Worm (Caenorhabditis elegans) whole organism, young adult: Measurements from ENCODE around the gene F11E6.11.
A peak's percentile ranks its signal among the peaks of the same experiment; 100 is the strongest.

ENCODE experiments used
- B0035.1 ChIP-seq: sonication (generic microtip); optimal IDR thresholded peaks from 2 replicates; lab custom pipeline; 2016; ENCODE audit warnings: missing genetic modification characterization, mild to moderate bottlenecking, missing compliant biosample characterization, missing genotype, missing genetic modification reagents
- B0261.1 ChIP-seq: sonication (generic microtip); optimal IDR thresholded peaks from 2 replicates; lab custom pipeline; 2016; ENCODE audit warnings: mild to moderate bottlenecking, missing genetic modification characterization, moderate library complexity, missing compliant biosample characterization
- F10E7.11 ChIP-seq: sonication (generic microtip); optimal IDR thresholded peaks from 2 replicates; lab custom pipeline; 2017; ENCODE audit warnings: mild to moderate bottlenecking, missing genetic modification characterization, moderate library complexity, missing compliant biosample characterization
- F49E8.2 ChIP-seq: sonication (generic microtip); optimal IDR thresholded peaks from 3 replicates; lab custom pipeline; 2017; ENCODE audit warnings: missing genetic modification characterization, mild to moderate bottlenecking, missing compliant biosample characterization, antibody characterized with exemption, moderate library complexity; ENCODE audit not compliant: insufficient read depth
- F57A8.1 ChIP-seq: fragments of 200-800 bp; sonication (Bioruptor generic); optimal IDR thresholded peaks from 2 replicates; lab custom pipeline; 2018; ENCODE audit warnings: mild to moderate bottlenecking, missing genetic modification characterization, moderate library complexity, missing compliant biosample characterization
- F57C9.4 ChIP-seq: sonication (generic microtip); optimal IDR thresholded peaks from 2 replicates; lab custom pipeline; 2017; ENCODE audit warnings: mild to moderate bottlenecking, missing genetic modification characterization, missing compliant biosample characterization
- K12H6.12 ChIP-seq: fragments of 200-800 bp; sonication (Bioruptor generic); optimal IDR thresholded peaks from 2 replicates; lab custom pipeline; 2018; ENCODE audit warnings: mild to moderate bottlenecking, missing genetic modification characterization, missing compliant biosample characterization
- Y79H2A.3 ChIP-seq: fragments of 200-800 bp; sonication (Bioruptor generic); conservative IDR thresholded peaks from 2 replicates; pipeline ENCODE4 v1.3.6; 2022; ENCODE audit warnings: missing genetic modification reagents, missing genetic modification characterization, missing compliant biosample characterization
- Y95B8A.8 ChIP-seq: fragments of 200-800 bp; sonication (Bioruptor generic); IDR thresholded peaks from 2 replicates; pipeline ENCODE4 v1.3.6; 2022; ENCODE audit warnings: missing genetic modification reagents, missing genetic modification characterization, missing compliant biosample characterization
- ZK185.1 ChIP-seq: sonication (generic microtip); optimal IDR thresholded peaks from 2 replicates; lab custom pipeline; 2016; ENCODE audit warnings: mild to moderate bottlenecking, missing genetic modification characterization, missing compliant biosample characterization; ENCODE audit not compliant: poor library complexity, severe bottlenecking
- akir-1 ChIP-seq: fragments of 200-800 bp; sonication (Bioruptor generic); optimal IDR thresholded peaks from 2 replicates; lab custom pipeline; 2018; ENCODE audit warnings: mild to moderate bottlenecking, missing genetic modification characterization, moderate library complexity, missing compliant biosample characterization
- atf-7 ChIP-seq: sonication (generic microtip); optimal IDR thresholded peaks from 2 replicates; lab custom pipeline; 2017; ENCODE audit warnings: mild to moderate bottlenecking, missing genetic modification characterization, missing compliant biosample characterization
- attf-3 ChIP-seq: fragments of 200-800 bp; sonication (Bioruptor generic); conservative IDR thresholded peaks from 2 replicates; pipeline ENCODE4 v1.3.6; 2022; ENCODE audit warnings: missing genetic modification reagents, missing genetic modification characterization, missing compliant biosample characterization
- ceh-100 ChIP-seq: fragments of 200-800 bp; sonication (Bioruptor generic); IDR thresholded peaks from 2 replicates; pipeline ENCODE4 v1.3.6; 2022; ENCODE audit warnings: missing genetic modification reagents, missing genetic modification characterization, missing compliant biosample characterization
- ceh-27 ChIP-seq: fragments of 200-800 bp; sonication (Bioruptor generic); optimal IDR thresholded peaks from 2 replicates; lab custom pipeline; 2018; ENCODE audit warnings: mild to moderate bottlenecking, missing genetic modification characterization, moderate library complexity, missing compliant biosample characterization
- ceh-58 ChIP-seq: fragments of 200-800 bp; sonication (Bioruptor generic); IDR thresholded peaks from 2 replicates; pipeline ENCODE4 v1.3.6; 2022; ENCODE audit warnings: missing genetic modification characterization, missing compliant biosample characterization
- dpff-1 ChIP-seq: sonication (generic microtip); optimal IDR thresholded peaks from 2 replicates; lab custom pipeline; 2017; ENCODE audit warnings: mild to moderate bottlenecking, missing genetic modification characterization, missing compliant biosample characterization
- egl-44 ChIP-seq: fragments of 200-800 bp; sonication (Bioruptor generic); IDR thresholded peaks from 2 replicates; pipeline ENCODE4 v1.3.6; 2022; ENCODE audit warnings: missing genetic modification reagents, missing genetic modification characterization, missing compliant biosample characterization
- egrh-3 ChIP-seq: fragments of 200-800 bp; sonication (Bioruptor generic); IDR thresholded peaks from 2 replicates; pipeline ENCODE4 v1.3.6; 2022; ENCODE audit warnings: missing genetic modification reagents, missing genetic modification characterization, missing compliant biosample characterization
- hlh-26 ChIP-seq: fragments of 200-800 bp; sonication (Bioruptor generic); conservative IDR thresholded peaks from 2 replicates; pipeline ENCODE4 v1.3.6; 2022; ENCODE audit warnings: missing genetic modification reagents, missing genetic modification characterization, missing compliant biosample characterization
- hmg-1.2 ChIP-seq: fragments of 200-800 bp; sonication (Bioruptor generic); IDR thresholded peaks from 2 replicates; pipeline ENCODE4 v1.3.6; 2022; ENCODE audit warnings: missing genetic modification reagents, missing genetic modification characterization, missing compliant biosample characterization
- madf-3 ChIP-seq: fragments of 200-800 bp; sonication (Bioruptor generic); IDR thresholded peaks from 2 replicates; pipeline ENCODE4 v1.3.6; 2022; ENCODE audit warnings: missing genetic modification reagents, missing genetic modification characterization, missing compliant biosample characterization
- madf-8 ChIP-seq: fragments of 200-800 bp; sonication (Bioruptor generic); conservative IDR thresholded peaks from 2 replicates; pipeline ENCODE4 v1.3.6; 2022; ENCODE audit warnings: missing genetic modification reagents, missing genetic modification characterization, missing compliant biosample characterization
- nfya-1 ChIP-seq: sonication (generic microtip); optimal IDR thresholded peaks from 2 replicates; lab custom pipeline; 2017; ENCODE audit warnings: antibody characterized with exemption, missing compliant biosample characterization, missing genetic modification characterization, borderline replicate concordance; ENCODE audit not compliant: insufficient read depth
- nhr-27 ChIP-seq: fragments of 200-800 bp; sonication (Bioruptor generic); optimal IDR thresholded peaks from 2 replicates; lab custom pipeline; 2018; ENCODE audit warnings: mild to moderate bottlenecking, missing genetic modification characterization, moderate library complexity, missing compliant biosample characterization
- nhr-80 ChIP-seq: sonication (generic microtip); optimal IDR thresholded peaks from 2 replicates; lab custom pipeline; 2016; ENCODE audit warnings: missing genetic modification characterization, missing compliant biosample characterization
- pbrm-1 ChIP-seq: fragments of 200-800 bp; sonication (Bioruptor generic); IDR thresholded peaks from 2 replicates; pipeline ENCODE4 v1.3.6; 2022; ENCODE audit warnings: missing genetic modification reagents, missing genetic modification characterization, missing compliant biosample characterization
- pha-4 ChIP-seq: fragments of 150-350 bp; sonication (generic microtip); optimal IDR thresholded peaks from 2 replicates; lab custom pipeline; 2014; ENCODE audit warnings: missing biosample characterization, missing genetic modification reagents, missing genetic modification characterization
- snpc-4 ChIP-seq, 5 experiments: fragments of 150-350 bp in 1 of 5; sonication (generic microtip) in 4 of 5; optimal IDR thresholded peaks; 2 replicates each; lab custom pipeline; 2014 to 2018; ENCODE audit warnings: missing genetic modification characterization in 5 of 5, missing biosample characterization in 3 of 5, antibody characterized with exemption in 2 of 5, mild to moderate bottlenecking in 2 of 5, missing compliant biosample characterization in 2 of 5, missing genotype in 2 of 5, moderate library complexity in 2 of 5, missing genetic modification reagents in 1 of 5
- ztf-18 ChIP-seq: sonication (generic microtip); optimal IDR thresholded peaks from 2 replicates; lab custom pipeline; 2016; ENCODE audit warnings: missing genotype, mild to moderate bottlenecking, missing genetic modification characterization, missing compliant biosample characterization
- ztf-22 ChIP-seq: fragments of 200-800 bp; sonication (Bioruptor generic); optimal IDR thresholded peaks from 2 replicates; lab custom pipeline; 2018; ENCODE audit warnings: mild to moderate bottlenecking, missing genetic modification characterization, moderate library complexity, missing compliant biosample characterization
- ztf-28 ChIP-seq: fragments of 200-800 bp; sonication (Bioruptor generic); IDR thresholded peaks from 2 replicates; pipeline ENCODE4 v1.3.6; 2022; ENCODE audit warnings: missing genetic modification reagents, missing genetic modification characterization, missing compliant biosample characterization

The F11E6.11 gene

ce11 chrIV:17436552-17436951 is 6.1 kb upstream of the F11E6.11 start, which contains the start of gene gcy-27:
TSS of gene gcy-27 (minus strand) at chrIV:17436652.
- TF ChIP-seq ztf-18 (tag; lab: Kevin White, UChicago), result no peak
- no peak for TF ChIP-seq F57C9.4 (tag; lab: Kevin White, UChicago)
- no peak for TF ChIP-seq F49E8.2 (tag; lab: Kevin White, UChicago)
- TF ChIP-seq ceh-58, result no peak
- no peak for TF ChIP-seq B0035.1 (tag; lab: Kevin White, UChicago)
- no peak for TF ChIP-seq egrh-3
- no peak for TF ChIP-seq ceh-100 (GFP tag; lab: Robert Waterston, UW)
- no peak for TF ChIP-seq Y79H2A.3 (GFP tag; lab: Robert Waterston, UW)
- TF ChIP-seq dpff-1 (tag; lab: Kevin White, UChicago), result no peak
- no peak for TF ChIP-seq nhr-27 (tag; lab: Kevin White, UChicago)
- no peak for TF ChIP-seq F10E7.11 (tag; lab: Kevin White, UChicago)
- no peak for TF ChIP-seq akir-1
- TF ChIP-seq Y95B8A.8 (GFP tag; lab: Robert Waterston, UW), result no peak
- TF ChIP-seq ZK185.1 (tag; lab: Kevin White, UChicago), result no peak
- no peak for TF ChIP-seq madf-8 (GFP tag; lab: Robert Waterston, UW)

DNA sequence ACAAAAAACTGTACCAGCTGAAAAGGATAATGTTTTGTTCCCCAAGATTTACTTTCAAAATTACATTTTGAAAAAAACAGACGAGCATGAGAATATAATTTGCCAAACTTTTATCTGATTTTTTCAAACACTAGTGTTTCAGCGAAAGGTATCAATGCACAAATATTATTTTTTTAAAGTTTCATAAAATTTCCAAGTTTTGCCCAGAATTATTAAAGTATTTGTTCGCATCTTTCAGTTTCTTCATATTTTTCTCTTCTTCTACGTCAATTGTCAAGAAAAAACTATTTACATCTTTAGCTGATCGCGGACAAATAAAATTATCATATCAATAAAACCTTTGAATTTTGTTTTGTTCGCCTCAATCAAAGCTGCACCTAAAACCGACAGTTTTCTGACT is 5.6 kb upstream of the F11E6.11 start, which contains the start of gene C06A12.8:
C06A12.8 (plus strand) TSS at position 301 of the 400 bp plus-strand sequence.
- no peak for TF ChIP-seq madf-3 (GFP tag; lab: Robert Waterston, UW)
- no peak for TF ChIP-seq ceh-27 (GFP tag; lab: Kevin White, UChicago)
- no peak for TF ChIP-seq B0261.1 (tag; lab: Kevin White, UChicago)

ce11 chrIV:17440001-17440400 is 2.6 kb upstream of the F11E6.11 start, which contains the start of gene C06A12.19:
TSS of gene C06A12.19 (minus strand) at chrIV:17440101.
- TF ChIP-seq attf-3 (GFP tag; lab: Robert Waterston, UW), result no peak
- no peak for TF ChIP-seq hlh-26 (GFP tag; lab: Robert Waterston, UW)
- no peak for TF ChIP-seq F57C9.4 (tag; lab: Kevin White, UChicago)

DNA sequence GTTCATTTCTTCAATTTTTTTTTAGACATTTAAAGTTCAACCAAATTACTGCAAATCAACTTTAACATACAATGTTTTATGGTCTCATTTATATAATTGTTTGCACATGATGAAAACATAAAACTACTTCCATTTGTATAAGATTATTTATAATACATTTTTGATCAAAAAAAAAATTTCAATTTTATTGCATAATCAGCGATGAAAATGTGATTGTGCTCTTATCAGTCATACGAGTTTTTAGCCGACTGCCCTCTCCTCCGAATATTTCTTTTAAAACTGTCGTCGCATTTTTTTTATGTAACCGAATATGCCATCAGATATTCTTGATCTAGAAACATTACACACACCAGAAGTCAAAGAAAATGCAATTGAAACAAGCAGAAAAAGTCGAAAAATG is 2.2 kb upstream of the F11E6.11 start, which contains the start of gene F08A7.1:
F08A7.1 (plus strand) TSS at position 191 of the 400 bp plus-strand sequence.
- peak; percentile 52 for TF ChIP-seq nhr-80 (tag; lab: Kevin White, UChicago)
- no peak for TF ChIP-seq attf-3 (GFP tag; lab: Robert Waterston, UW)

ce11 chrIV:17441260-17441659 is 1.4 kb upstream of the F11E6.11 start:
- TF ChIP-seq hmg-1.2 (GFP tag; lab: Robert Waterston, UW), result no peak
- TF ChIP-seq ztf-28, result no peak
- TF ChIP-seq nfya-1 (tag; lab: Kevin White, UChicago), result no peak

ce11 chrIV:17448319-17448718 is 5.7 kb downstream of the F11E6.11 start:
- TF ChIP-seq nhr-80 (tag; lab: Kevin White, UChicago) (peak; percentile 70), F57A8.1 (no peak)

- TF ChIP-seq pbrm-1 (no peak), K12H6.12 (tag; lab: Kevin White, UChicago) (no peak), snpc-4 (GFP tag; optimal IDR thresholded peaks at IDR 0.05; lab: Kevin White, UChicago) (no peak), snpc-4 (tag; optimal IDR thresholded peaks at IDR 0.05; lab: Kevin White, UChicago) (no peak), pha-4 (tag; lab: Kevin White, UChicago) (no peak), egl-44 (GFP tag; lab: Robert Waterston, UW) (no peak), ztf-22 (GFP tag; lab: Kevin White, UChicago) (no peak), atf-7 (tag; lab: Kevin White, UChicago) (no peak)
Observed at ce11 chrIV:17450443-17450842, 7.8 kb downstream of the F11E6.11 start, which contains the start of gene F11E6.8. TSS of gene F11E6.8 (minus strand) at chrIV:17450543.
